Fruit fly (Drosophila melanogaster): ENCODE measurements around the gene chico.

Gene chico

dm6 chr2L:10266511-10266910 lies 19.6 kb upstream of the chico start, which contains the start of gene CG4953 (continued):
- TF ChIP-seq CG4820 (GFP tag; optimal IDR thresholded peaks at IDR 0.05) (no peak), dmrt11E (tag; optimal IDR thresholded peaks at IDR 0.05) (no peak), CG11093 (GFP tag; IDR thresholded peaks at IDR 0.05) (no peak), Chrac-16 (GFP tag; optimal IDR thresholded peaks at IDR 0.05) (no peak), Jarid2 (GFP tag; optimal IDR thresholded peaks at IDR 0.05) (no peak), fd64A (GFP tag; optimal IDR thresholded peaks at IDR 0.05) (no peak), Awh (GFP tag; IDR thresholded peaks at IDR 0.05) (no peak), ab (GFP tag; optimal IDR thresholded peaks at IDR 0.05) (no peak), wek (GFP tag; optimal IDR thresholded peaks at IDR 0.05) (peak; percentile 93), Atf6 (GFP tag; IDR thresholded peaks at IDR 0.05) (no peak), CG43689 (GFP tag; IDR thresholded peaks at IDR 0.05) (no peak), Dp (GFP tag; optimal IDR thresholded peaks at IDR 0.05) (peak; percentile 14), CG6175 (GFP tag; IDR thresholded peaks at IDR 0.05) (no peak), stwl (tag; optimal IDR thresholded peaks at IDR 0.05) (peak; percentile 32), bowl (GFP tag; IDR thresholded peaks at IDR 0.05) (no peak), phol (tag; optimal IDR thresholded peaks at IDR 0.05) (peak; percentile 0), az2 (GFP tag; optimal IDR thresholded peaks at IDR 0.05) (no peak), CG1603 (tag; optimal IDR thresholded peaks at IDR 0.05) (peak; percentile 3), her (GFP tag; optimal IDR thresholded peaks at IDR 0.05) (no peak), CG9797 (GFP tag; optimal IDR thresholded peaks at IDR 0.05) (peak; percentile 18), CG16863 (GFP tag; optimal IDR thresholded peaks at IDR 0.05) (no peak), ewg (GFP tag; optimal IDR thresholded peaks at IDR 0.05) (no peak), cwo (GFP tag; optimal IDR thresholded peaks at IDR 0.05) (no peak), ttk (GFP tag; IDR thresholded peaks at IDR 0.05) (no peak), CG1529 (GFP tag; optimal IDR thresholded peaks at IDR 0.05) (no peak), MESR4 (GFP tag; optimal IDR thresholded peaks at IDR 0.05) (peak; percentile 33), CG4617 (GFP tag; optimal IDR thresholded peaks at IDR 0.05; ENCODE audit: borderline replicate concordance) (peak; percentile 25), CG17802 (tag; optimal IDR thresholded peaks at IDR 0.05) (no peak), CG17328 (GFP tag; IDR thresholded peaks at IDR 0.05) (no peak), zen2 (GFP tag; IDR thresholded peaks at IDR 0.05; ENCODE audit: partially characterized antibody) (no peak), CG8290 (GFP tag; optimal IDR thresholded peaks at IDR 0.05) (no peak), CG8290 (tag; optimal IDR thresholded peaks at IDR 0.05) (no peak), Bdp1 (GFP tag; optimal IDR thresholded peaks at IDR 0.05) (no peak), vnd (GFP tag; IDR thresholded peaks at IDR 0.05; ENCODE audit: partially characterized antibody) (no peak), CG7745 (tag; optimal IDR thresholded peaks at IDR 0.05) (no peak), CG13123 (GFP tag; optimal IDR thresholded peaks at IDR 0.05) (no peak), Bteb2 (GFP tag; optimal IDR thresholded peaks at IDR 0.05) (no peak), exex (tag; optimal IDR thresholded peaks at IDR 0.05) (no peak), CG13296 (GFP tag; optimal IDR thresholded peaks at IDR 0.05) (no peak), CG11695 (GFP tag; IDR thresholded peaks at IDR 0.05) (no peak), CG13775 (GFP tag; optimal IDR thresholded peaks at IDR 0.05) (no peak), CG9932 (GFP tag; IDR thresholded peaks at IDR 0.05) (no peak), unpg (GFP tag; optimal IDR thresholded peaks at IDR 0.05) (no peak), CG9727 (GFP tag; optimal IDR thresholded peaks at IDR 0.05) (no peak), pzg (GFP tag; optimal IDR thresholded peaks at IDR 0.05) (peak; percentile 44), tin (GFP tag; optimal IDR thresholded peaks at IDR 0.05) (no peak), CG31224 (GFP tag; IDR thresholded peaks at IDR 0.05) (no peak), CG17612 (GFP tag; IDR thresholded peaks at IDR 0.05) (no peak), Antp (GFP tag; optimal IDR thresholded peaks at IDR 0.05) (no peak), Ptx1 (GFP tag; IDR thresholded peaks at IDR 0.05) (no peak), tgo (GFP tag; IDR thresholded peaks at IDR 0.05) (no peak), ftz-f1 (GFP tag; optimal IDR thresholded peaks at IDR 0.05) (no peak), NC2α (GFP tag; optimal IDR thresholded peaks at IDR 0.05) (no peak)
